Worm (Caenorhabditis elegans): Measurements from ENCODE around the gene glc-1.
A peak's percentile ranks its signal among the peaks of the same experiment; 100 is the strongest.

Gene glc-1

DNA sequence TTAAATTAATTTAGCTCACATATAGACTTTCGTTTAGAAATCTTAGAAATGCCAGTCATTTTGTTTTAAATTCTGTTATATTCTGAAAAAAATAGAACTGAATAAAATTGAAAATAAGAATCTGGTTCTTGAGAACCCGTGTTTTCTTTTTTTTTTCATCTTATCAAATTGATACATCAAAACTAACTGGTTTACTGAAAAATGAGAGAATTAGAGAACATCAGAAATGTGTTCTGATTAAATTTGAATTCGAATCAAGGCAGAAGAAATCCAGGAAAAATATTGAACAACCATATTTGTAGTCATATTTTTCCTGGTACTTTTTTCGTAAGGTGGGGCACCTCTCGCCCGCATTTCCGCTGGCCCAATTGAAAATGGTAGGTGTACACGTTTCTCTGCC is 912 bp upstream of the glc-1 start, which contains the start of gene F11A5.15:
F11A5.15 (minus strand) TSS at position 101 of the 400 bp plus-strand sequence.
- TF ChIP-seq efl-1 (optimal IDR thresholded peaks at IDR 0.05) (no peak), efl-1 (GFP tag; optimal IDR thresholded peaks at IDR 0.05 in 1 of 2) (peak in 1 of 2 experiments; percentile 31), elt-3 (tag; optimal IDR thresholded peaks at IDR 0.05) (peak in 1 of 6 experiments; percentile 26), tbx-2 (tag; optimal IDR thresholded peaks at IDR 0.05) (no peak)

DNA sequence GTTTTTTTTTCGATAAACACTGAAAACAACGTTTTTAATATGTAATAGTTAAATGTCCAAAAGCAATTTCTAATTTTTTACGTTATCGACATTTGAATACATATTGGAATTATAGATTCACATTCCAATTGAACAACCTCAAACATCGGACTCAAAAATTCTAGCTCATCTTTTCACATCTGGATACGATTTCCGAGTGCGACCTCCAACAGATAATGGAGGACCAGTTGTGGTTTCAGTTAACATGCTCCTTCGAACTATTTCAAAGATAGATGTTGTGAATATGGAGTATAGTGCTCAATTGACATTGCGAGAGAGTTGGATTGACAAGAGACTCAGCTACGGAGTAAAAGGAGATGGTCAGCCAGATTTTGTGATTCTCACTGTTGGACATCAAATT is 586 bp downstream of the glc-1 start:
- TF ChIP-seq tbx-2 (tag; optimal IDR thresholded peaks at IDR 0.05) (no peak), aha-1 (tag; optimal IDR thresholded peaks at IDR 0.05) (no peak), Y116A8C.19 (tag; optimal IDR thresholded peaks at IDR 0.05; ENCODE audit: borderline replicate concordance) (no peak), elt-3 (tag; optimal IDR thresholded peaks at IDR 0.05) (no peak), hpl-2 (GFP tag; optimal IDR thresholded peaks at IDR 0.05) (no peak), nhr-47 (tag; optimal IDR thresholded peaks at IDR 0.05) (no peak), fos-1 (tag; optimal IDR thresholded peaks at IDR 0.05) (no peak), ama-1 (optimal IDR thresholded peaks at IDR 0.05) (no peak), hlh-17 (GFP tag; optimal IDR thresholded peaks at IDR 0.05; ENCODE audit: borderline replicate concordance) (no peak), fkh-4 (tag; optimal IDR thresholded peaks at IDR 0.05; ENCODE audit: borderline replicate concordance) (no peak), ets-5 (GFP tag; IDR thresholded peaks at IDR 0.05) (no peak), tlp-1 (tag; optimal IDR thresholded peaks at IDR 0.05) (no peak), nhr-12 (tag; optimal IDR thresholded peaks at IDR 0.05) (no peak), aly-2 (tag; optimal IDR thresholded peaks at IDR 0.05) (no peak), mep-1 (tag; optimal IDR thresholded peaks at IDR 0.05) (no peak), sptf-1 (tag; optimal IDR thresholded peaks at IDR 0.05) (no peak)

DNA sequence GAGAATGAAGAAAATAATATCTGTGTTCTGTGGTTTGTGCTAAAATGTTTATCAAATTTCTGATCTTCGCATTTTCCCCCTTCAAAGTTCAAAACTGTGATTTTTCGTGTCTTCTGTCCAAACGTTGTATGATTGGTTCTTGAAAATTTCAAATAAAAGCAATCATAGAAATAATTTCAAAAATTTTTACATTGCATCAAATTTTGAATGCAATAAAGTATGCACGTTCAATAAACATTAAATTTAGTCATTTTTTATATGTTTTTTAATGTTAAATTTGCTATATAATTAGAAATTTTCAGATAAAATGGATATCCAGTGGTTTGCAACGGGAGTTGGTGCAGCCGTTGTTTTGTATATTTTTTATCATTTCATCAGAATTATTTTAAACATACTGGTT is 4.6 kb downstream of the glc-1 start, which contains the start of gene stdh-2:
stdh-2 (plus strand) TSS at position 301 of the 400 bp plus-strand sequence.
- TF ChIP-seq nhr-85 (tag) (no peak), pag-3 (tag; optimal IDR thresholded peaks at IDR 0.05; ENCODE audit: borderline replicate concordance, insufficient read depth) (no peak), rnt-1 (tag; optimal IDR thresholded peaks at IDR 0.05) (no peak), blmp-1 (tag; optimal IDR thresholded peaks at IDR 0.05) (no peak), ama-1 (optimal IDR thresholded peaks at IDR 0.05) (no peak), nhr-28 (tag; optimal IDR thresholded peaks at IDR 0.05) (no peak), sox-4 (tag; optimal IDR thresholded peaks at IDR 0.05) (no peak), Y116A8C.19 (tag; optimal IDR thresholded peaks at IDR 0.05; ENCODE audit: borderline replicate concordance) (no peak), egl-27 (tag; optimal IDR thresholded peaks at IDR 0.05) (no peak), lin-35 (GFP tag; optimal IDR thresholded peaks at IDR 0.05) (no peak), nhr-71 (tag; optimal IDR thresholded peaks at IDR 0.05) (no peak), aha-1 (tag; optimal IDR thresholded peaks at IDR 0.05) (no peak)

ce11 chrV:16225524-16226116 is 6.2 kb downstream of the glc-1 start:
- TF ChIP-seq sup-37 (GFP tag; optimal IDR thresholded peaks at IDR 0.05) (no peak), nhr-71 (tag; optimal IDR thresholded peaks at IDR 0.05) (no peak), vab-15 (tag; optimal IDR thresholded peaks at IDR 0.05) (no peak), snpc-4 (tag; optimal IDR thresholded peaks at IDR 0.05) (peak; percentile 69)

DNA sequence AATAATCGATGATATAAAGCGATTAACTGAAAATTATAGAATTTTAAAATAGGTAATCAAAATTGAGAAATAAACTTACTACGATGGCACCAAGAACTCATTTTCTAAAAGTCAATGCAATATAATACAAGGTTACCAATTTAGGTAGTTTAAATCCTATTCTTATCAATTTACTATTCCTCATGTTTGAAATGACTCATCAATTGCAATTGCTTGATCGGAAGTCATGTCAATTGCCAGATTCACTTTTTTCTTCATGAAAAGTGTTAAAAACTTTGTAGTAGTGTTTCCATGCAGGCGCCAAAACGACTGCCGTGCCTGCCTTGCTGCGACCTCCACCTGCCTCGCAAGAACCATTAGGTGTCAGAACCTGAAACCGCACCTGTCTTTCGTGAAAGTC is 7.1 kb downstream of the glc-1 start, which contains the start of gene F11A5.13:
F11A5.13 (minus strand) TSS at position 101 of the 400 bp plus-strand sequence.
- TF ChIP-seq lir-3 (tag; optimal IDR thresholded peaks at IDR 0.05; ENCODE audit: poor library complexity), result no peak

- no peak for TF ChIP-seq C34B4.2 (tag; optimal IDR thresholded peaks at IDR 0.05)
- TF ChIP-seq lin-14 (GFP tag; optimal IDR thresholded peaks at IDR 0.05), result no peak
- TF ChIP-seq swsn-7 (tag; optimal IDR thresholded peaks at IDR 0.05), result no peak
- no peak for TF ChIP-seq ceh-88 (GFP tag; IDR thresholded peaks at IDR 0.05)
- TF ChIP-seq nhr-237 (tag; optimal IDR thresholded peaks at IDR 0.05), result no peak
- no peak for TF ChIP-seq C16A3.4 (tag; optimal IDR thresholded peaks at IDR 0.05)
- TF ChIP-seq snu-23 (GFP tag; optimal IDR thresholded peaks at IDR 0.05), result no peak
- TF ChIP-seq unc-130 (tag; optimal IDR thresholded peaks at IDR 0.05), result no peak
- TF ChIP-seq mef-2 (tag; optimal IDR thresholded peaks at IDR 0.05), result no peak
- no peak for TF ChIP-seq hlh-4 (tag; optimal IDR thresholded peaks at IDR 0.05)
- TF ChIP-seq mab-9 (GFP tag; IDR thresholded peaks at IDR 0.05), result no peak
- TF ChIP-seq nhr-47 (tag; optimal IDR thresholded peaks at IDR 0.05), result no peak
- no peak for TF ChIP-seq blmp-1 (tag; optimal IDR thresholded peaks at IDR 0.05)
- TF ChIP-seq fkh-4 (tag; optimal IDR thresholded peaks at IDR 0.05; ENCODE audit: borderline replicate concordance), result no peak
Measured at ce11 chrV:16229439-16229838, 10.0 kb downstream of the glc-1 start.
